Worm (Caenorhabditis elegans): ENCODE measurements around the gene C25H3.11.

DNA sequence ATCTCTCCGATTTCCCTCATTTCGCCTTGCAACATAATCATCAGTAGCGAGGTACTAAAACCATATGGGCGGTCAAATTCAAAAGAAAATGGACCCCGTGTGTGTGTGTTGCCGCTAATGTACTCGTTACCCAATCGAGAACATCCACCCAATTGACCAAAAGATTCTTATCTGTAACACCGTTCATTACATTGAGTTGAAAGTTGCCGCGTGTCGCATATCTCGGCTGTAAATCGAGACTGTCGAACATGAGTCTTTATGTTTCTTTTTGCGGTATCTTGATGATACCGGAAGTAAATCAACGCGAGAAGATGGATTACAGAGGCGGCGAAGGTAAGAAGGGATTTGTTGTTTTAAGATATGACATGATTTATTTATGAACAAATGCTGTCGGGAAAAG is 46.9 kb upstream of the C25H3.11 start:
- TF ChIP-seq blmp-1 (tag; optimal IDR thresholded peaks at IDR 0.05): no peak
- no peak for TF ChIP-seq snpc-4 (tag; optimal IDR thresholded peaks at IDR 0.05)
- no peak for TF ChIP-seq nhr-12 (tag; optimal IDR thresholded peaks at IDR 0.05)
- TF ChIP-seq elt-3 (tag; optimal IDR thresholded peaks at IDR 0.05): no peak
- no peak for TF ChIP-seq ces-1 (GFP tag; optimal IDR thresholded peaks at IDR 0.05)
- TF ChIP-seq mep-1 (tag; optimal IDR thresholded peaks at IDR 0.05): no peak
- no peak for TF ChIP-seq nhr-76 (tag; optimal IDR thresholded peaks at IDR 0.05)
- no peak for TF ChIP-seq lin-13 (tag; optimal IDR thresholded peaks at IDR 0.05)
- TF ChIP-seq unc-62 (GFP tag; optimal IDR thresholded peaks at IDR 0.05): no peak
